Worm (Caenorhabditis elegans) whole organism, L1 larva: Measurements from ENCODE around the gene asp-15.

Experiments used
- C04F5.9 ChIP-seq: sonication (generic microtip); optimal IDR thresholded peaks from 2 replicates; lab custom pipeline; 2016; ENCODE audit warnings: missing genetic modification characterization, missing compliant biosample characterization
- C16A3.4 ChIP-seq: fragments of 150-350 bp; optimal IDR thresholded peaks from 2 replicates; lab custom pipeline; 2014; ENCODE audit warnings: missing biosample characterization, missing genetic modification characterization
- Y116A8C.19 ChIP-seq: sonication (generic microtip); optimal IDR thresholded peaks from 2 replicates; lab custom pipeline; 2016; ENCODE audit warnings: missing compliant biosample characterization, missing genetic modification characterization, borderline replicate concordance
- blmp-1 ChIP-seq: fragments of 150-350 bp; optimal IDR thresholded peaks from 2 replicates; lab custom pipeline; 2014; ENCODE audit warnings: missing biosample characterization, missing genetic modification characterization
- ceh-8 ChIP-seq: fragments of 200-800 bp; sonication (Bioruptor generic); optimal IDR thresholded peaks from 2 replicates; lab custom pipeline; 2018; ENCODE audit warnings: mild to moderate bottlenecking, missing genetic modification characterization, moderate library complexity, missing compliant biosample characterization
- ceh-82 ChIP-seq, 3 experiments: fragments of 150-350 bp in 1 of 3; sonication (generic microtip) in 2 of 3; optimal IDR thresholded peaks; 2 replicates each; lab custom pipeline; 2014 to 2017; ENCODE audit warnings: missing biosample characterization in 3 of 3, missing genetic modification characterization in 3 of 3
- ces-1 ChIP-seq: fragments of 150-350 bp; optimal IDR thresholded peaks from 2 replicates; lab custom pipeline; 2014; ENCODE audit warnings: missing biosample characterization, missing genetic modification reagents, missing genetic modification characterization
- dsc-1 ChIP-seq: sonication (generic microtip); optimal IDR thresholded peaks from 2 replicates; lab custom pipeline; 2016; ENCODE audit warnings: mild to moderate bottlenecking, missing genetic modification characterization, missing compliant biosample characterization
- efl-3 ChIP-seq: fragments of 200-800 bp; sonication (Bioruptor generic); optimal IDR thresholded peaks from 2 replicates; lab custom pipeline; 2018; ENCODE audit warnings: mild to moderate bottlenecking, missing genetic modification characterization, missing compliant biosample characterization
- egl-13 ChIP-seq: sonication (generic microtip); optimal IDR thresholded peaks from 2 replicates; lab custom pipeline; 2016; ENCODE audit warnings: missing genotype, missing genetic modification reagents, missing genetic modification characterization, missing compliant biosample characterization
- egl-27 ChIP-seq, 2 experiments: fragments of 150-350 bp in 1 of 2; sonication (generic microtip); optimal IDR thresholded peaks; 3 replicates each; lab custom pipeline; 2017 to 2018; ENCODE audit warnings: missing biosample characterization in 2 of 2, missing genetic modification characterization in 2 of 2, missing genetic modification reagents in 2 of 2
- ets-5 ChIP-seq: fragments of 200-800 bp; sonication (Bioruptor generic); IDR thresholded peaks from 2 replicates; pipeline ENCODE4 v1.3.6; 2022; ENCODE audit warnings: missing genetic modification characterization, missing compliant biosample characterization
- fkh-10 ChIP-seq: sonication (generic microtip); optimal IDR thresholded peaks from 2 replicates; lab custom pipeline; 2017; ENCODE audit warnings: missing biosample characterization, missing genetic modification reagents, missing genetic modification characterization
- fos-1 ChIP-seq: fragments of 150-350 bp; optimal IDR thresholded peaks from 2 replicates; lab custom pipeline; 2014; ENCODE audit warnings: missing biosample characterization, missing genetic modification characterization
- grh-1 ChIP-seq: fragments of 200-800 bp; sonication (Bioruptor generic); IDR thresholded peaks from 2 replicates; pipeline ENCODE4 v1.3.6; 2022; ENCODE audit warnings: missing genetic modification reagents, missing genetic modification characterization, missing compliant biosample characterization
- irx-1 ChIP-seq: sonication (generic microtip); optimal IDR thresholded peaks from 2 replicates; lab custom pipeline; 2016; ENCODE audit warnings: missing genetic modification characterization, missing compliant biosample characterization
- jun-1 ChIP-seq: fragments of 150-350 bp; optimal IDR thresholded peaks from 2 replicates; lab custom pipeline; 2014; ENCODE audit warnings: missing biosample characterization, missing genetic modification reagents, missing genetic modification characterization
- mdl-1 ChIP-seq, 2 experiments: fragments of 150-350 bp; optimal IDR thresholded peaks; 2 replicates each; lab custom pipeline; 2014 to 2017; ENCODE audit warnings: missing biosample characterization in 2 of 2, missing genetic modification characterization in 2 of 2, inconsistent platforms in 1 of 2
- nhr-11 ChIP-seq: fragments of 150-350 bp; optimal IDR thresholded peaks from 2 replicates; lab custom pipeline; 2014; ENCODE audit warnings: missing biosample characterization, missing genetic modification characterization
- nhr-28 ChIP-seq: fragments of 150-350 bp; optimal IDR thresholded peaks from 2 replicates; lab custom pipeline; 2014; ENCODE audit warnings: missing biosample characterization, missing genetic modification characterization
- nhr-71 ChIP-seq: sonication (generic microtip); optimal IDR thresholded peaks from 2 replicates; lab custom pipeline; 2016; ENCODE audit warnings: mild to moderate bottlenecking, missing genetic modification characterization, moderate library complexity, missing compliant biosample characterization
- nhr-84 ChIP-seq: sonication (generic microtip); optimal IDR thresholded peaks from 2 replicates; lab custom pipeline; 2017; ENCODE audit warnings: missing biosample characterization, missing genetic modification characterization
- rnt-1 ChIP-seq: sonication (generic microtip); optimal IDR thresholded peaks from 2 replicates; lab custom pipeline; 2016; ENCODE audit warnings: mild to moderate bottlenecking, missing genetic modification characterization, moderate library complexity, missing compliant biosample characterization
- snpc-4 ChIP-seq: fragments of 150-350 bp; optimal IDR thresholded peaks from 2 replicates; lab custom pipeline; 2014; ENCODE audit warnings: missing biosample characterization, missing genetic modification characterization
- sup-37 ChIP-seq: fragments of 200-800 bp; sonication (Bioruptor generic); optimal IDR thresholded peaks from 2 replicates; lab custom pipeline; 2018; ENCODE audit warnings: mild to moderate bottlenecking, missing genetic modification characterization, missing compliant biosample characterization
- swsn-7 ChIP-seq: sonication (generic microtip); optimal IDR thresholded peaks from 2 replicates; lab custom pipeline; 2016; ENCODE audit warnings: missing genetic modification characterization, missing compliant biosample characterization
- tlp-1 ChIP-seq: fragments of 150-350 bp; optimal IDR thresholded peaks from 2 replicates; lab custom pipeline; 2014; ENCODE audit warnings: missing biosample characterization, missing genetic modification characterization
- unc-130 ChIP-seq: fragments of 150-350 bp; optimal IDR thresholded peaks from 2 replicates; lab custom pipeline; 2017; ENCODE audit warnings: missing biosample characterization, missing genetic modification characterization, inconsistent platforms
- unc-62 ChIP-seq: fragments of 150-350 bp; optimal IDR thresholded peaks from 2 replicates; lab custom pipeline; 2014; ENCODE audit warnings: missing biosample characterization, missing genetic modification reagents, missing genetic modification characterization

asp-15 gene

DNA sequence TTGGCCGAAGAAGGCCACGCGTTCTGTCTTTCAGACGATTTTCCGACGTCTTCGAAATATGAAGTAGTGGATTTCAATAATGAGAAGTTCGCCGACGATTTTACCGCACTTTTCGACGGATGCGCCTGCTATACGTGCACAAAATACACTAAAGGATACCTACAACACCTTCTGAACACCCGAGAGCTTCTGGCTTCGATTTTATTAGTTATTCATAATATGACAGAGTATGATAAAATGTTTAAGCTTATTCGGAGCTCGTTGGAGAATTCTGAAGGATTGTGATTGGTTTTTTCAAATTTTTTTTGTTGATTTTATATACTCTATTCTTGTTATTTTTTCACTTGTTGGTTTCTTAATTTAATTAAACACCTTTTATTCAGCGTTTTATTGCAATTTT is 44.1 kb downstream of the asp-15 start:
- TF ChIP-seq tlp-1 (tag; lab: Kevin White, UChicago), result no peak
- TF ChIP-seq C16A3.4 (tag; lab: Kevin White, UChicago), result no peak
- TF ChIP-seq egl-13 (tag; lab: Kevin White, UChicago), result no peak
- TF ChIP-seq swsn-7 (tag; lab: Kevin White, UChicago), result no peak
- no peak for TF ChIP-seq dsc-1 (tag; lab: Kevin White, UChicago)

DNA sequence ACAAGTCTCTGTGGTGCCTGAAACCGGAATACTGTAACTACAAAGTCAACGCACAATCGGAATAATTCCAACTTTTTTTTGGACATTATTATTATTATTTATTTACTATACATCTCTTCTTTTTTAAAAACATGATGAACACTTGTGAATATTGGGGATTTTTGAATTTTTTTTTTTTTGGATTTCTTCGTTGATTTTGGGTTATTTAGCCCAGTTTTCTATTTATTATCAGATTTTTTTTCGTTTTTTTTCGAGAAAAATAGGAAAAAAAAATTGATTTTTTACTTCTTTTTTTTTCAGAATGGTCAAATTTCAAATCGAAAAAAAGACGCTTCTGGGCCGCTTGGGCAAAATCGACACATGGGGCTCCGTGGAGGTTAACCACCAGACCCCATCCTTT is 46.6 kb downstream of the asp-15 start, which contains the start of gene tgt-2:
Gene tgt-2 (plus strand): TSS at position 301 of the 400 bp plus-strand sequence.
- no peak for TF ChIP-seq snpc-4 (tag; lab: Kevin White, UChicago)
- no peak for TF ChIP-seq fkh-10
- no peak for TF ChIP-seq irx-1 (tag; lab: Kevin White, UChicago)
- TF ChIP-seq rnt-1, result no peak
- TF ChIP-seq efl-3 (GFP tag; lab: Kevin White, UChicago), result no peak
- no peak for TF ChIP-seq ces-1 (GFP tag; lab: Kevin White, UChicago)

- TF ChIP-seq blmp-1, result no peak
- TF ChIP-seq unc-130 (tag; lab: Kevin White, UChicago), result no peak
- TF ChIP-seq ceh-8 (GFP tag; lab: Kevin White, UChicago), result no peak
- TF ChIP-seq fkh-10, result no peak
- TF ChIP-seq sup-37 (GFP tag; lab: Kevin White, UChicago), result no peak
- no peak for TF ChIP-seq unc-62
- TF ChIP-seq C04F5.9 (tag; lab: Kevin White, UChicago), result no peak
- no peak for TF ChIP-seq snpc-4 (tag; lab: Kevin White, UChicago)
- TF ChIP-seq grh-1 (GFP tag; lab: Robert Waterston, UW), result no peak
- TF ChIP-seq egl-27 (tag; optimal IDR thresholded peaks at IDR 0.05; lab: Kevin White, UChicago), result no peak
- TF ChIP-seq nhr-71 (tag; lab: Kevin White, UChicago), result no peak
- TF ChIP-seq nhr-28 (tag; lab: Kevin White, UChicago), result no peak
- TF ChIP-seq ets-5 (GFP tag; lab: Robert Waterston, UW), result no peak
- TF ChIP-seq ceh-82 (tag; optimal IDR thresholded peaks at IDR 0.05; lab: Kevin White, UChicago), result no peak
- no peak for TF ChIP-seq nhr-11 (tag; lab: Kevin White, UChicago)
- TF ChIP-seq nhr-84 (tag; lab: Kevin White, UChicago), result no peak
- TF ChIP-seq jun-1 (tag; lab: Kevin White, UChicago), result no peak
- TF ChIP-seq Y116A8C.19, result no peak
- no peak for TF ChIP-seq fos-1 (tag; lab: Kevin White, UChicago)
- no peak for TF ChIP-seq mdl-1 (tag; optimal IDR thresholded peaks at IDR 0.05; lab: Kevin White, UChicago)
These were observed 51.1 kb downstream of the asp-15 start, which contains the start of gene gtf-2F2 for ce11 chrV:18993535-18993990. Gene gtf-2F2 (plus strand): TSS chrV:18993940.
